Worm (Caenorhabditis elegans) whole organism, late embryonic: ENCODE results near the gene fbxa-71.

Source experiments
- ahr-1 ChIP-seq: sonication (generic microtip); optimal IDR thresholded peaks from 2 replicates; lab custom pipeline; 2016; ENCODE audit warnings: missing genetic modification characterization, missing compliant biosample characterization
- ama-1 ChIP-seq: fragments of 150-350 bp; optimal IDR thresholded peaks from 2 replicates; lab custom pipeline; 2014
- dve-1 ChIP-seq: sonication (generic microtip); optimal IDR thresholded peaks from 2 replicates; lab custom pipeline; 2017; ENCODE audit warnings: antibody characterized with exemption, mild to moderate bottlenecking, missing genetic modification characterization, missing compliant biosample characterization
- fax-1 ChIP-seq: sonication (generic microtip); optimal IDR thresholded peaks from 2 replicates; lab custom pipeline; 2016; ENCODE audit warnings: missing genotype, missing genetic modification characterization, missing compliant biosample characterization
- hlh-30 ChIP-seq: sonication (generic microtip); optimal IDR thresholded peaks from 2 replicates; lab custom pipeline; 2017; ENCODE audit warnings: antibody characterized with exemption, missing genetic modification characterization, missing compliant biosample characterization; ENCODE audit not compliant: insufficient read depth
- hlh-6 ChIP-seq: sonication (generic microtip); optimal IDR thresholded peaks from 2 replicates; lab custom pipeline; 2016; ENCODE audit warnings: missing genotype, missing genetic modification characterization, missing compliant biosample characterization
- lin-11 ChIP-seq: fragments of 200-800 bp; sonication (Bioruptor generic); optimal IDR thresholded peaks from 2 replicates; lab custom pipeline; 2018; ENCODE audit warnings: mild to moderate bottlenecking, missing genetic modification characterization, missing compliant biosample characterization
- mec-3 ChIP-seq: sonication (generic microtip); optimal IDR thresholded peaks from 2 replicates; lab custom pipeline; 2016; ENCODE audit warnings: borderline replicate concordance, missing genetic modification characterization, missing compliant biosample characterization
- nhr-11 ChIP-seq: fragments of 150-350 bp; optimal IDR thresholded peaks from 2 replicates; lab custom pipeline; 2014; ENCODE audit warnings: missing biosample characterization, missing genetic modification characterization
- pqm-1 ChIP-seq: sonication (generic microtip); optimal IDR thresholded peaks from 2 replicates; lab custom pipeline; 2016; ENCODE audit warnings: missing genetic modification characterization, missing compliant biosample characterization
- rnt-1 ChIP-seq: sonication (generic microtip); optimal IDR thresholded peaks from 2 replicates; lab custom pipeline; 2016; ENCODE audit warnings: missing genetic modification characterization, missing compliant biosample characterization
- unc-3 ChIP-seq, 2 experiments: fragments of 200-800 bp in 1 of 2; sonication (Bioruptor generic) in 1 of 2; sonication (generic microtip) in 1 of 2; conservative IDR thresholded peaks in 1 of 2; optimal IDR thresholded peaks in 1 of 2; 2 replicates each; pipeline versions ENCODE4 v1.3.6 to Lab custom; 2016 to 2022; ENCODE audit warnings: missing compliant biosample characterization in 2 of 2, missing genetic modification characterization in 2 of 2, missing genetic modification reagents in 1 of 2

ce11 chrIII:2255522-2255921 is at the start of gene fbxa-71:
- no peak for TF ChIP-seq hlh-6
- TF ChIP-seq unc-3 (GFP tag; conservative IDR thresholded peaks at IDR 0.05; lab: Robert Waterston, UW) = no peak
- no peak for TF ChIP-seq unc-3 (tag; optimal IDR thresholded peaks at IDR 0.05; lab: Kevin White, UChicago)
- no peak for TF ChIP-seq dve-1 (tag; lab: Kevin White, UChicago)
- no peak for TF ChIP-seq lin-11 (tag; lab: Kevin White, UChicago)
- no peak for TF ChIP-seq ahr-1 (tag; lab: Kevin White, UChicago)
- TF ChIP-seq nhr-11 = no peak
- TF ChIP-seq fax-1 (tag; lab: Kevin White, UChicago) = no peak
- TF ChIP-seq pqm-1 = no peak
- no peak for TF ChIP-seq ama-1 (lab: Kevin White, UChicago)
- no peak for TF ChIP-seq hlh-30
- TF ChIP-seq mec-3 (tag; lab: Kevin White, UChicago) = no peak
- TF ChIP-seq rnt-1 (tag; lab: Kevin White, UChicago) = no peak
